Worm (Caenorhabditis elegans) whole organism, midembryonic: ENCODE data around the gene E02C12.11.

ENCODE experiments used
- cog-1 ChIP-seq: sonication (generic microtip); optimal IDR thresholded peaks from 2 replicates; lab custom pipeline; 2016; ENCODE audit warnings: missing genetic modification characterization, missing compliant biosample characterization
- flt-1 ChIP-seq: fragments of 200-800 bp; sonication (Bioruptor generic); IDR thresholded peaks from 2 replicates; pipeline ENCODE4 v1.3.6; 2022; ENCODE audit warnings: missing genetic modification characterization, missing compliant biosample characterization
- ref-1 ChIP-seq: fragments of 200-800 bp; sonication (Bioruptor generic); conservative IDR thresholded peaks from 2 replicates; pipeline ENCODE4 v1.3.6; 2022; ENCODE audit warnings: missing genetic modification reagents, missing genetic modification characterization, missing compliant biosample characterization

DNA sequence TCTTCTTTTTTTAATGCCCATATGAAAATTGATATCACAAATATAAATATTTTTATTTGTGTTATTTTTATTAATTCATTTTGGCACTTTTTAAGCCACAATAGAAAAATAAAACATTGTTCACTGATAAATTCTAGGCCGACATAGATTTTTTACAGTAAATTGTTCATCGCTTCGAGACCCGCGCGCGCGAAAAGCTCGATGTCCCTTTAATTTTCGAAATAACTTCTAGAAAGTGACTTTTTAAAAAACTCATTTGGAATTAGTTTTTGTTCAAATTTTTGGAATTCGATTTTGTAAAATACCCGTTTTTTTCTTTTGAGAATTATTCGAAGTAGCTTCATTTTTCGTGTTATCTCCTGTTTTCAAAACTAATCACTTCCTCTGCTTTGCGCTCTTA is 4.7 kb upstream of the E02C12.11 start:
- no peak for TF ChIP-seq cog-1
- TF ChIP-seq ref-1 (GFP tag; lab: Robert Waterston, UW) = no peak
- no peak for TF ChIP-seq flt-1 (GFP tag; lab: Robert Waterston, UW)
